Worm (Caenorhabditis elegans) whole organism, young adult: ENCODE measurements around the gene gcy-19.
A peak's percentile ranks its signal among the peaks of the same experiment; 100 is the strongest.

ENCODE experiments used
- B0261.1 ChIP-seq: sonication (generic microtip); optimal IDR thresholded peaks from 2 replicates; lab custom pipeline; 2016; ENCODE audit warnings: mild to moderate bottlenecking, missing genetic modification characterization, moderate library complexity, missing compliant biosample characterization
- C17E4.6 ChIP-seq: fragments of 200-800 bp; sonication (Bioruptor generic); IDR thresholded peaks from 2 replicates; pipeline ENCODE4 v1.3.6; 2022; ENCODE audit warnings: missing genetic modification reagents, missing genetic modification characterization, missing compliant biosample characterization
- F49E8.2 ChIP-seq: sonication (generic microtip); optimal IDR thresholded peaks from 3 replicates; lab custom pipeline; 2017; ENCODE audit warnings: missing genetic modification characterization, mild to moderate bottlenecking, missing compliant biosample characterization, antibody characterized with exemption, moderate library complexity; ENCODE audit not compliant: insufficient read depth
- F52B5.7 ChIP-seq: sonication (generic microtip); optimal IDR thresholded peaks from 2 replicates; lab custom pipeline; 2016; ENCODE audit warnings: mild to moderate bottlenecking, missing genetic modification characterization, missing compliant biosample characterization
- T26A5.8 ChIP-seq: sonication (generic microtip); optimal IDR thresholded peaks from 2 replicates; lab custom pipeline; 2016; ENCODE audit warnings: missing genetic modification characterization, missing compliant biosample characterization
- Y79H2A.3 ChIP-seq: fragments of 200-800 bp; sonication (Bioruptor generic); conservative IDR thresholded peaks from 2 replicates; pipeline ENCODE4 v1.3.6; 2022; ENCODE audit warnings: missing genetic modification reagents, missing genetic modification characterization, missing compliant biosample characterization
- akir-1 ChIP-seq: fragments of 200-800 bp; sonication (Bioruptor generic); optimal IDR thresholded peaks from 2 replicates; lab custom pipeline; 2018; ENCODE audit warnings: mild to moderate bottlenecking, missing genetic modification characterization, moderate library complexity, missing compliant biosample characterization
- ama-1 ChIP-seq, 3 experiments: fragments of 150-350 bp in 1 of 3; sonication (generic microtip) in 2 of 3; optimal IDR thresholded peaks; 2 replicates each; lab custom pipeline; 2014 to 2018; ENCODE audit warnings: missing biosample characterization in 2 of 3, missing genetic modification characterization in 2 of 3, missing genetic modification reagents in 2 of 3
- aptf-3 ChIP-seq: fragments of 200-800 bp; sonication (Bioruptor generic); IDR thresholded peaks from 2 replicates; pipeline ENCODE4 v1.3.6; 2022; ENCODE audit warnings: missing genetic modification characterization, missing compliant biosample characterization
- attf-3 ChIP-seq: fragments of 200-800 bp; sonication (Bioruptor generic); conservative IDR thresholded peaks from 2 replicates; pipeline ENCODE4 v1.3.6; 2022; ENCODE audit warnings: missing genetic modification reagents, missing genetic modification characterization, missing compliant biosample characterization
- attf-5 ChIP-seq: fragments of 200-800 bp; sonication (Bioruptor generic); optimal IDR thresholded peaks from 2 replicates; lab custom pipeline; 2018; ENCODE audit warnings: mild to moderate bottlenecking, missing genetic modification characterization, missing compliant biosample characterization
- ceh-27 ChIP-seq: fragments of 200-800 bp; sonication (Bioruptor generic); optimal IDR thresholded peaks from 2 replicates; lab custom pipeline; 2018; ENCODE audit warnings: mild to moderate bottlenecking, missing genetic modification characterization, moderate library complexity, missing compliant biosample characterization
- ceh-91 ChIP-seq: fragments of 200-800 bp; sonication (Bioruptor generic); IDR thresholded peaks from 2 replicates; pipeline ENCODE4 v1.3.6; 2022; ENCODE audit warnings: missing genetic modification reagents, missing genetic modification characterization, missing compliant biosample characterization
- die-1 ChIP-seq: sonication (generic microtip); optimal IDR thresholded peaks from 2 replicates; lab custom pipeline; 2016; ENCODE audit warnings: missing genotype, mild to moderate bottlenecking, missing genetic modification characterization, missing compliant biosample characterization
- dox-1 ChIP-seq: fragments of 200-800 bp; sonication (Bioruptor generic); IDR thresholded peaks from 2 replicates; pipeline ENCODE4 v1.3.6; 2022; ENCODE audit warnings: missing genetic modification reagents, missing genetic modification characterization, missing compliant biosample characterization
- ekl-4 ChIP-seq: fragments of 200-800 bp; sonication (Bioruptor generic); IDR thresholded peaks from 2 replicates; pipeline ENCODE4 v1.3.6; 2022; ENCODE audit warnings: missing genetic modification reagents, missing genetic modification characterization, missing compliant biosample characterization
- gei-17 ChIP-seq: fragments of 200-800 bp; sonication (Bioruptor generic); optimal IDR thresholded peaks from 2 replicates; lab custom pipeline; 2018; ENCODE audit warnings: mild to moderate bottlenecking, missing genetic modification characterization, missing compliant biosample characterization
- him-1 ChIP-seq: sonication (generic microtip); optimal IDR thresholded peaks from 2 replicates; lab custom pipeline; 2016; ENCODE audit warnings: missing genotype, missing genetic modification reagents, missing genetic modification characterization, missing compliant biosample characterization
- hlh-26 ChIP-seq: fragments of 200-800 bp; sonication (Bioruptor generic); conservative IDR thresholded peaks from 2 replicates; pipeline ENCODE4 v1.3.6; 2022; ENCODE audit warnings: missing genetic modification reagents, missing genetic modification characterization, missing compliant biosample characterization
- hmg-1.2 ChIP-seq: fragments of 200-800 bp; sonication (Bioruptor generic); IDR thresholded peaks from 2 replicates; pipeline ENCODE4 v1.3.6; 2022; ENCODE audit warnings: missing genetic modification reagents, missing genetic modification characterization, missing compliant biosample characterization
- hsf-1 ChIP-seq: fragments of 200-800 bp; sonication (Bioruptor generic); IDR thresholded peaks from 2 replicates; pipeline ENCODE4 v1.3.6; 2022; ENCODE audit warnings: missing genetic modification reagents, missing genetic modification characterization, missing compliant biosample characterization
- let-526 ChIP-seq: fragments of 200-800 bp; sonication (Bioruptor generic); IDR thresholded peaks from 2 replicates; pipeline ENCODE4 v1.3.6; 2022; ENCODE audit warnings: missing genetic modification reagents, missing genetic modification characterization, missing compliant biosample characterization
- let-607 ChIP-seq, 2 experiments: fragments of 200-800 bp in 1 of 2; sonication (Bioruptor generic) in 1 of 2; sonication (generic microtip) in 1 of 2; optimal IDR thresholded peaks; 2 replicates each; lab custom pipeline; 2016 to 2018; ENCODE audit warnings: mild to moderate bottlenecking in 2 of 2, missing compliant biosample characterization in 2 of 2, missing genetic modification characterization in 2 of 2, moderate library complexity in 2 of 2, missing genotype in 1 of 2
- lin-54 ChIP-seq: fragments of 200-800 bp; sonication (Bioruptor generic); optimal IDR thresholded peaks from 2 replicates; lab custom pipeline; 2018; ENCODE audit warnings: mild to moderate bottlenecking, missing genetic modification characterization, missing compliant biosample characterization
- lsy-27 ChIP-seq: sonication (generic microtip); optimal IDR thresholded peaks from 2 replicates; lab custom pipeline; 2017; ENCODE audit warnings: missing genetic modification characterization, mild to moderate bottlenecking, missing compliant biosample characterization, antibody characterized with exemption, missing genotype, borderline replicate concordance; ENCODE audit not compliant: insufficient read depth
- madf-3 ChIP-seq: fragments of 200-800 bp; sonication (Bioruptor generic); IDR thresholded peaks from 2 replicates; pipeline ENCODE4 v1.3.6; 2022; ENCODE audit warnings: missing genetic modification reagents, missing genetic modification characterization, missing compliant biosample characterization
- madf-8 ChIP-seq: fragments of 200-800 bp; sonication (Bioruptor generic); conservative IDR thresholded peaks from 2 replicates; pipeline ENCODE4 v1.3.6; 2022; ENCODE audit warnings: missing genetic modification reagents, missing genetic modification characterization, missing compliant biosample characterization
- mcd-1 ChIP-seq: fragments of 200-800 bp; sonication (Bioruptor generic); IDR thresholded peaks from 2 replicates; pipeline ENCODE4 v1.3.6; 2022; ENCODE audit warnings: missing genetic modification reagents, missing genetic modification characterization, missing compliant biosample characterization
- nfya-2 ChIP-seq: fragments of 200-800 bp; sonication (Bioruptor generic); IDR thresholded peaks from 2 replicates; pipeline ENCODE4 v1.3.6; 2022; ENCODE audit warnings: missing genetic modification reagents, missing genetic modification characterization, missing compliant biosample characterization
- nhr-120 ChIP-seq: fragments of 200-800 bp; sonication (Bioruptor generic); IDR thresholded peaks from 2 replicates; pipeline ENCODE4 v1.3.6; 2022; ENCODE audit warnings: missing genetic modification characterization, missing compliant biosample characterization
- sdz-38 ChIP-seq: sonication (generic microtip); optimal IDR thresholded peaks from 2 replicates; lab custom pipeline; 2016; ENCODE audit warnings: missing genotype, missing genetic modification characterization, missing compliant biosample characterization
- snpc-1.3 ChIP-seq: sonication (generic microtip); optimal IDR thresholded peaks from 2 replicates; lab custom pipeline; 2017; ENCODE audit warnings: missing genetic modification characterization, mild to moderate bottlenecking, missing compliant biosample characterization, antibody characterized with exemption, moderate library complexity, missing genotype, missing genetic modification reagents; ENCODE audit not compliant: insufficient read depth
- snpc-3.4 ChIP-seq: sonication (generic microtip); optimal IDR thresholded peaks from 2 replicates; lab custom pipeline; 2017; ENCODE audit warnings: missing genetic modification characterization, mild to moderate bottlenecking, missing compliant biosample characterization, antibody characterized with exemption, moderate library complexity, missing genotype, missing genetic modification reagents
- sptf-2 ChIP-seq: fragments of 200-800 bp; sonication (Bioruptor generic); optimal IDR thresholded peaks from 2 replicates; lab custom pipeline; 2018; ENCODE audit warnings: mild to moderate bottlenecking, missing genetic modification characterization, missing compliant biosample characterization
- zfh-2 ChIP-seq: fragments of 200-800 bp; sonication (Bioruptor generic); conservative IDR thresholded peaks from 2 replicates; pipeline ENCODE4 v1.3.6; 2022; ENCODE audit warnings: missing genetic modification reagents, missing genetic modification characterization, missing compliant biosample characterization
- zim-3 ChIP-seq: sonication (generic microtip); optimal IDR thresholded peaks from 2 replicates; lab custom pipeline; 2017; ENCODE audit warnings: mild to moderate bottlenecking, missing genetic modification characterization, moderate library complexity, missing compliant biosample characterization

The gcy-19 gene

DNA sequence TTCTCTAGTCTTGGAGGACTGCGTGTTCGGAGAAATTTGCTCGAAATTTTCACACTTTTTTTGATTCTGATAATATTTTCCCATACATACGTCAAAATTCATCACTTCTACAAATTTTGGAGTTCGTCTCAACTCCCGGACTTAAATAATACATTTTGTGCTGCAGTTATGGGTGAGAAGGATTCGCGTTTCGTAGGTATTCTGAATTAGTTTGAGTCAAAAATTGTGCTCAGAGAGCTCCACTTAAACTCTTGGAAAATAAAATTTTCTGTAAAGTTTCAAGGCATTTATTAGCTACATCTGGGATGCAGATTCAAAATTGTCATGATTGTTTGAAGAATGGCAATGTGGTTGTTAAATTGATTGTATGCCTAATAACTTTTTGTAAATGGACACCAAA lies 45.3 kb downstream of the gcy-19 start, which contains the start of gene ZC239.4:
ZC239.4 (plus strand) TSS at position 301 of the 400 bp plus-strand sequence.
- TF ChIP-seq dox-1 (no peak), zfh-2 (GFP tag; lab: Robert Waterston, UW) (no peak), snpc-1.3 (tag; lab: Kevin White, UChicago) (no peak), ekl-4 (GFP tag; lab: Robert Waterston, UW) (no peak), Y79H2A.3 (GFP tag; lab: Robert Waterston, UW) (no peak), ceh-91 (GFP tag; lab: Robert Waterston, UW) (no peak)

DNA sequence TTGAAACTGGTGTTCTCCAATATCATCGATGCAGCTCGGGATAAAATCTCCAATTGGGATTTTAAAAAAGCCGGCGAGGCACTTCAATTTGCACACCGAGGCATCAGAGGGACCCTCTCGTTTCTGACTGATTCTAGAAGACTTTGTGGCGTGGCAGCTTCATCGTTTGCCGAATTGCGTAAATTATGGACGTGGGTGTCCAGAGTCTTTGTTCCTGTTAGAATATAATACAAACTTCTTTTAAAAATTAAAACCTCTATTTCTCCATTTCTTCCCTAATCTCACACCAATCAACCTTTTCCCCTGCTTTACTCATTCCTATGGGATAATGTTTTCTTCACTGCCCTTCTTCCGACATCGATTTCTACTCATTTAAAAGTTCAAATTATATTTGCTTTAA lies 48.8 kb downstream of the gcy-19 start, which contains the start of gene ZC239.5:
ZC239.5 (plus strand) TSS at position 301 of the 400 bp plus-strand sequence.
- TF ChIP-seq snpc-3.4 (tag; lab: Kevin White, UChicago) (no peak), aptf-3 (GFP tag; lab: Robert Waterston, UW) (no peak), nhr-120 (GFP tag; lab: Robert Waterston, UW) (no peak), madf-3 (GFP tag; lab: Robert Waterston, UW) (no peak), zim-3 (tag; lab: Kevin White, UChicago) (no peak), lin-54 (GFP tag; lab: Kevin White, UChicago) (no peak), gei-17 (GFP tag; lab: Kevin White, UChicago) (no peak), T26A5.8 (no peak), C17E4.6 (no peak), F52B5.7 (no peak), ceh-27 (GFP tag; lab: Kevin White, UChicago) (no peak), nfya-2 (GFP tag; lab: Robert Waterston, UW) (no peak), B0261.1 (tag; lab: Kevin White, UChicago) (no peak), snpc-1.3 (tag; lab: Kevin White, UChicago) (no peak)
- TF ChIP-seq, all 124 proteins: peak for 0

DNA sequence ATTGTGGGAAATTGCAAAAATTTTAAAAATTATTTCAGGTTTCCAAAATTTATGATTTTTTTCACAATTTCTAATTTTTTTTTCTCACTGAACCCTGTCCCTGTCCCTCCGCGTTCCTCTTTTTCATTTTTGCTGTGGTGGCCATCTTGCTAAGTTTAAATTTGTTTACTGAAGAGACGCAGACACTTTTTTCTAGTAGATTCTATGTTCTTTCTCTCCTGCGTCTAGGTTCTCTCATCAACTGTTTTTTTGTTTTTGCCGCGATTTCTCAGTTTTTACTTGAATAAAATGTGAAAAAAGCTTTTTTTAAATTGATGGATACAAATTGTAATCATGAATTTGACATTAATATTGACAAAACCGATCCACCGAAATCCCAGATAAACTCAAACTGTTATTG lies 49.9 kb downstream of the gcy-19 start, which contains the start of gene ZC239.6:
ZC239.6 (plus strand) TSS at position 381 of the 400 bp plus-strand sequence.
- TF ChIP-seq hsf-1 (GFP tag; lab: Robert Waterston, UW) (peak; percentile 53; the same call in 1 of the 2 replicates), hmg-1.2 (GFP tag; lab: Robert Waterston, UW) (peak; percentile 46; the same call in 1 of the 2 replicates), akir-1 (GFP tag; lab: Kevin White, UChicago) (no peak)

DNA sequence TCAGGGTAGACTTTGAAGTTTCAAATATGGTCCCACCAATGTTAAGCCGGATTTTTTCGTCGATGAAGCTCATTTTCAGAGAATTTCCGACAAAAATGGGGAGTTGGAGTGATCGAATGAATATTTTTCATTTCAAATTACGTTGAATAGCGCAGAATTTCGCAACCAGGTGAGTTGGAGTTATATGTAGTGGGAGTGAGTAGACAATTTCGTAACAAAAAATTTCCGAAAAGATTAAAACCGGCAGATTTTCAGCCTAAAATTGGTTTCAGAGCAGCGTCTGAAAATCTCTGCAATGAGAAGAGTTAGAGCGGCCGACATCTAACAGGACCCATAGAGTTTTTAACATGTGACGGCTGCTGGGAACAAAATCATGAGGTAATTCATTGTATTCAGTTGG lies 50.5 kb downstream of the gcy-19 start, which contains the start of gene sdz-35:
sdz-35 (minus strand) TSS at position 101 of the 400 bp plus-strand sequence.
- TF ChIP-seq lsy-27 (tag; lab: Kevin White, UChicago) = no peak
- TF ChIP-seq madf-8 (GFP tag; lab: Robert Waterston, UW) = no peak
- no peak for TF ChIP-seq let-607 (tag; optimal IDR thresholded peaks at IDR 0.05; lab: Kevin White, UChicago)
- no peak for TF ChIP-seq gei-17 (GFP tag; lab: Kevin White, UChicago)
- TF ChIP-seq ama-1 (optimal IDR thresholded peaks at IDR 0.05; lab: Kevin White, UChicago) = no peak
- no peak for TF ChIP-seq ama-1 (GFP tag; optimal IDR thresholded peaks at IDR 0.05; lab: Kevin White, UChicago)
- TF ChIP-seq sptf-2 (GFP tag; lab: Kevin White, UChicago) = no peak
- no peak for TF ChIP-seq die-1 (tag; lab: Kevin White, UChicago)
- TF ChIP-seq let-526 (GFP tag; lab: Robert Waterston, UW) = no peak
- TF ChIP-seq attf-3 (GFP tag; lab: Robert Waterston, UW) = no peak
- TF ChIP-seq sdz-38 (tag; lab: Kevin White, UChicago) = no peak
- TF ChIP-seq B0261.1 (tag; lab: Kevin White, UChicago) = no peak
- no peak for TF ChIP-seq ceh-27 (GFP tag; lab: Kevin White, UChicago)
- no peak for TF ChIP-seq him-1 (tag; lab: Kevin White, UChicago)
- TF ChIP-seq F49E8.2 (tag; lab: Kevin White, UChicago) = no peak
- no peak for TF ChIP-seq attf-5
- no peak for TF ChIP-seq hmg-1.2 (GFP tag; lab: Robert Waterston, UW)
- no peak for TF ChIP-seq mcd-1
- TF ChIP-seq F52B5.7 = no peak
- TF ChIP-seq hlh-26 = no peak
